Worm (Caenorhabditis elegans): ENCODE measurements around the gene C50B6.1.

DNA sequence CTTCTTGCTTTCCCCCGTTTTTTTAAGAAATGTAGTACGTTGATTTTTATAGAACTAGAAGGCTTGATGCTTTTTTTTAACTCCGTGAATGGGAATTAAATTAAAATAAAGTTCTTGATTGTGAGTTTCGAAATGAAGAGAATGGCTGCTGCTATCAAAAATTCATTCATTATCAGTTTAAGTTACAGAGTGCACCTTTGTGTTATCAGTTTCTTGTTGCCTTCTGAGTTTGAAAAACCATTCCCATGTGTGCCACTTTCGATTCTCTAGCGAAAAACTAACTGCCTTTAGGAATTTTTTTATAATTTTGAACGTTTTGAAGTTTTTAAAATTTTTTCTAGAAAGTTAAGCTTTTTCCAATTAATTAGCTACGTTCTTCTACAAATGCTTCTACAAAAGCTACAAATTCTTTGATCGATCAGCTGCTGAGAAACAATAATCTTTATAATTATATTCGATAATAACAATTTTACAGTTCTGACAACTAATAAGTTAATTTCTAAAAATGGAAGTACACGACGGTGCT, 4.0 kb upstream of the C50B6.1 start, which contains the start of gene C26E1.2:
- TF ChIP-seq nhr-12 (tag; optimal IDR thresholded peaks at IDR 0.05), result no peak
- no peak for TF ChIP-seq pqm-1 (tag; optimal IDR thresholded peaks at IDR 0.05)
